Worm (Caenorhabditis elegans) whole organism, early embryonic: Measurements from ENCODE around the gene thoc-1.

Experiments used
- B0310.2 ChIP-seq: sonication (generic microtip); optimal IDR thresholded peaks from 2 replicates; lab custom pipeline; 2016; ENCODE audit warnings: mild to moderate bottlenecking, missing genetic modification characterization, missing compliant biosample characterization
- F13C5.2 ChIP-seq: sonication (generic microtip); optimal IDR thresholded peaks from 2 replicates; lab custom pipeline; 2017; ENCODE audit warnings: mild to moderate bottlenecking, missing genetic modification characterization, inconsistent platforms, missing compliant biosample characterization
- aly-1 ChIP-seq: sonication (generic microtip); optimal IDR thresholded peaks from 2 replicates; lab custom pipeline; 2016; ENCODE audit warnings: missing genetic modification characterization, missing compliant biosample characterization
- ama-1 ChIP-seq: fragments of 150-350 bp; optimal IDR thresholded peaks from 2 replicates; lab custom pipeline; 2014
- ceh-13 ChIP-seq: fragments of 200-800 bp; sonication (Bioruptor generic); optimal IDR thresholded peaks from 2 replicates; lab custom pipeline; 2018; ENCODE audit warnings: mild to moderate bottlenecking, missing genetic modification characterization, missing compliant biosample characterization
- ceh-36 ChIP-seq: sonication (generic microtip); optimal IDR thresholded peaks from 2 replicates; lab custom pipeline; 2016; ENCODE audit warnings: missing genetic modification characterization, inconsistent platforms, missing compliant biosample characterization
- ets-7 ChIP-seq: sonication (generic microtip); optimal IDR thresholded peaks from 2 replicates; lab custom pipeline; 2016; ENCODE audit warnings: missing genotype, missing genetic modification characterization, missing compliant biosample characterization
- flt-1 ChIP-seq: fragments of 200-800 bp; sonication (Bioruptor generic); IDR thresholded peaks from 2 replicates; pipeline ENCODE4 v1.3.6; 2022; ENCODE audit warnings: missing genetic modification characterization, missing compliant biosample characterization
- hmbx-1 ChIP-seq: sonication (generic microtip); optimal IDR thresholded peaks from 2 replicates; lab custom pipeline; 2016; ENCODE audit warnings: mild to moderate bottlenecking, missing genetic modification characterization, missing compliant biosample characterization
- hmg-4 ChIP-seq: fragments of 200-800 bp; sonication (Bioruptor generic); optimal IDR thresholded peaks from 2 replicates; lab custom pipeline; 2018; ENCODE audit warnings: mild to moderate bottlenecking, missing genetic modification characterization, missing compliant biosample characterization
- hnd-1 ChIP-seq: sonication (generic microtip); optimal IDR thresholded peaks from 2 replicates; lab custom pipeline; 2016; ENCODE audit warnings: missing genetic modification characterization, missing compliant biosample characterization
- pes-1 ChIP-seq: fragments of 200-800 bp; sonication (Bioruptor generic); IDR thresholded peaks from 2 replicates; pipeline ENCODE4 v1.3.6; 2022; ENCODE audit warnings: missing genetic modification reagents, missing genetic modification characterization, missing compliant biosample characterization
- scrt-1 ChIP-seq: fragments of 200-800 bp; sonication (Bioruptor generic); IDR thresholded peaks from 2 replicates; pipeline ENCODE4 v1.3.6; 2022; ENCODE audit warnings: missing genetic modification characterization, missing compliant biosample characterization
- sea-1 ChIP-seq: fragments of 200-800 bp; sonication (Bioruptor generic); conservative IDR thresholded peaks from 2 replicates; pipeline ENCODE4 v1.3.6; 2022; ENCODE audit warnings: missing genetic modification characterization, missing compliant biosample characterization
- tbx-11 ChIP-seq: fragments of 200-800 bp; sonication (Bioruptor generic); IDR thresholded peaks from 2 replicates; pipeline ENCODE4 v1.3.6; 2022; ENCODE audit warnings: missing genetic modification characterization, missing compliant biosample characterization
- tbx-37 ChIP-seq: fragments of 200-800 bp; sonication (Bioruptor generic); conservative IDR thresholded peaks from 2 replicates; pipeline ENCODE4 v1.3.6; 2022; ENCODE audit warnings: missing genetic modification reagents, missing genetic modification characterization, missing compliant biosample characterization
- tra-4 ChIP-seq: sonication (generic microtip); optimal IDR thresholded peaks from 2 replicates; lab custom pipeline; 2017; ENCODE audit warnings: missing genetic modification characterization, missing compliant biosample characterization

thoc-1 gene

DNA sequence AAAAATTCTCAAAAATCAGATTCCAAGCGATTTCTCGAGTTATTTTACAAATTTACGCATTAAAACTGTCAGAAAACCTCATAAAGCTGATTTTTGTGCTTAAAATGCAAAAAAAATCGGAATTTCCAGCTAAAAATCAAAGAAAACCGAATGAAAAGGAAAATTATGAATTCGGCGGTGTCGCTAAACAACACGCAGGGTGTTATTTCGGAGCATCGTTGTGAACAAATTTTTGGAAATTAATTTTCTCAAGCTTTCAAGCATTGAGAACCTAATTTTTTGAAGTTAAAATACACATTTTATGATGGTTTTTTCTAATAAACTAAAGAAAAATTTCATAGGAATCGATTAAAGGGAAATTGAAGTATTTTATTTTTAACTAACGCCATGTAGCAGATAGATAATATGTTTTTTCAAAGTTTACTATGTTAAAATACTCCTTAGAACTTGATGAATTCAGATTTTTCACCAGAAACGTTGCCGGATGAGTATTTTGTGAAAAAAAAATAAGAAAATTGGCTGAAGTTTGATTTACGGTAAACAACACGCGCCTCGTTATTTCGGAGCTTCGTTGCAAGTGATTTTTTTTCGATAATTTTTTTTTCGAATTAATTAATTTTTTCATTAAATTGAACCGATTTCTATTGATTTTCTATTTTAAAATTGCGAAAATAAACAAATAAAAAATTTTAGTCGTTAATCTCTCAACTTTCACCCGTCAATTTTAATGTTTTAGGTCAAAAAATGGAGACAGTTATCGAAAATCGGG lies at the start of gene thoc-1:
Gene thoc-1, plus strand, starts transcription at position 737 of the 769 bp plus-strand sequence.
- TF ChIP-seq ets-7, result no peak
- no peak for TF ChIP-seq B0310.2 (tag; lab: Kevin White, UChicago)
- TF ChIP-seq aly-1 (tag; lab: Kevin White, UChicago), result no peak
- TF ChIP-seq F13C5.2 (tag; lab: Kevin White, UChicago), result no peak
- no peak for TF ChIP-seq hnd-1 (tag; lab: Kevin White, UChicago)

- TF ChIP-seq hmg-4, result no peak
- no peak for TF ChIP-seq sea-1 (GFP tag; lab: Robert Waterston, UW)
- no peak for TF ChIP-seq ceh-36
- TF ChIP-seq ceh-13 (GFP tag; lab: Kevin White, UChicago), result no peak
- TF ChIP-seq B0310.2 (tag; lab: Kevin White, UChicago), result no peak
- no peak for TF ChIP-seq ama-1 (lab: Kevin White, UChicago)
- no peak for TF ChIP-seq tra-4
- TF ChIP-seq hmbx-1 (tag; lab: Kevin White, UChicago), result no peak
- no peak for TF ChIP-seq pes-1 (GFP tag; lab: Robert Waterston, UW)
- no peak for TF ChIP-seq hnd-1 (tag; lab: Kevin White, UChicago)
- TF ChIP-seq tbx-37 (GFP tag; lab: Robert Waterston, UW), result no peak
- no peak for TF ChIP-seq flt-1 (GFP tag; lab: Robert Waterston, UW)
- no peak for TF ChIP-seq tbx-11
- TF ChIP-seq F13C5.2 (tag; lab: Kevin White, UChicago), result no peak
- no peak for TF ChIP-seq ets-7
- no peak for TF ChIP-seq scrt-1 (GFP tag; lab: Robert Waterston, UW)
- no peak for TF ChIP-seq aly-1 (tag; lab: Kevin White, UChicago)
These were observed 43.5 kb upstream of the thoc-1 start, which contains the start of gene sdz-24 for ce11 chrII:658369-658768. Gene sdz-24 (plus strand): TSS chrII:658669.

DNA sequence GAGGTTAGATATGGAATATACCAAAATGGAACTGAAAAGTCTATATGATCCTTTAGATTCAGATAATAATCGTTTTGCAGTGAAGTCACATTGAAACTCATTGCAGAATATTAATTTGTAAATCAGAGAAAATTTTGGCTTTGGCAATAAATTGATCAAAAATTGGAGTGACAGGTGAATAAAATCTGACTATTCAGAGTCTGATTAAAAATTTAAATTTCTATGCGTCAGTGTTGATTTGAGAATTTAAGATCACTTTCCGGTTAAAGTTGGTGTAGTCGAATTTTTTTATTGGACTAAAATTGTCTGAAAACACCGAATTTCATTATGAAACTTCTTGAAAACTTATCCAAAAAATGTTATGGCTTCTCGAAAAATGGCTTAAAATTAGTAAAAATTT lies 40.2 kb upstream of the thoc-1 start, which contains the start of gene sri-45:
Gene sri-45, minus strand, starts transcription at position 101 of the 400 bp plus-strand sequence.
- TF ChIP-seq tbx-37 (GFP tag; lab: Robert Waterston, UW), result no peak
- no peak for TF ChIP-seq flt-1 (GFP tag; lab: Robert Waterston, UW)
- TF ChIP-seq ceh-36, result no peak
- no peak for TF ChIP-seq tra-4
- TF ChIP-seq ama-1 (lab: Kevin White, UChicago), result no peak
- no peak for TF ChIP-seq scrt-1 (GFP tag; lab: Robert Waterston, UW)
- TF ChIP-seq hmg-4, result no peak
- TF ChIP-seq F13C5.2 (tag; lab: Kevin White, UChicago), result no peak
- no peak for TF ChIP-seq hmbx-1 (tag; lab: Kevin White, UChicago)
- TF ChIP-seq B0310.2 (tag; lab: Kevin White, UChicago), result no peak
- no peak for TF ChIP-seq ets-7

ce11 chrII:667864-668263 lies 34.0 kb upstream of the thoc-1 start:
- TF ChIP-seq tbx-37 (GFP tag; lab: Robert Waterston, UW) (no peak), ama-1 (lab: Kevin White, UChicago) (no peak)

ce11 chrII:671025-671424 lies 30.9 kb upstream of the thoc-1 start, which contains the start of gene sri-46:
Gene sri-46 (minus strand): TSS chrII:671125.
- TF ChIP-seq F13C5.2 (tag; lab: Kevin White, UChicago), result no peak
- TF ChIP-seq ets-7, result no peak
- no peak for TF ChIP-seq scrt-1 (GFP tag; lab: Robert Waterston, UW)
- TF ChIP-seq pes-1 (GFP tag; lab: Robert Waterston, UW), result no peak
- no peak for TF ChIP-seq hnd-1 (tag; lab: Kevin White, UChicago)
- TF ChIP-seq hmg-4, result no peak
- no peak for TF ChIP-seq tbx-11
- TF ChIP-seq hmbx-1 (tag; lab: Kevin White, UChicago), result no peak
- TF ChIP-seq ama-1 (lab: Kevin White, UChicago), result no peak
- TF ChIP-seq flt-1 (GFP tag; lab: Robert Waterston, UW), result no peak
- no peak for TF ChIP-seq sea-1 (GFP tag; lab: Robert Waterston, UW)
- no peak for TF ChIP-seq B0310.2 (tag; lab: Kevin White, UChicago)
- no peak for TF ChIP-seq aly-1 (tag; lab: Kevin White, UChicago)
- no peak for TF ChIP-seq tra-4

DNA sequence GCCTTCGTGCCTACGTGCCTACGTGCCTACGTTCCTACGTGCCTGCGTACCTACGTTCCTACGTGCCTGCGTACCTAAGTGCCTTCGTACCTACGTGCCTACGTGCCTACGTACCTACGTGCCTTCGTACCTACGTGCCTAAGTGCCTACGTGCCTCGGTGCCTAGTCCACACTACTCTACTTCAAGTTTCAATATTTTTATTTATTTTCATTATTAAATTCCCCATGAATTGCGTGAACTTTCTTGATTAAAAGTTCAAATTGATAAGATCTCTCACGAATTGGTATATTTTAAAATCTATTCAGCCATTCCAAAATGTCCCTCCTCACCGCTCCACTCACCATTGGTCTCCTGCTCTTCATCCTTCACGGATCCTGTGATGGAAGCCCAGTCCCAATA lies 27.8 kb upstream of the thoc-1 start, which contains the start of gene Y39F10C.3:
Gene Y39F10C.3, plus strand, starts transcription at position 301 of the 400 bp plus-strand sequence.
- TF ChIP-seq ceh-36, result no peak
- TF ChIP-seq pes-1 (GFP tag; lab: Robert Waterston, UW), result no peak
- TF ChIP-seq F13C5.2 (tag; lab: Kevin White, UChicago), result no peak
- no peak for TF ChIP-seq hmg-4
- TF ChIP-seq tra-4, result no peak
- no peak for TF ChIP-seq sea-1 (GFP tag; lab: Robert Waterston, UW)
- TF ChIP-seq hnd-1 (tag; lab: Kevin White, UChicago), result no peak
- no peak for TF ChIP-seq ets-7
- TF ChIP-seq tbx-37 (GFP tag; lab: Robert Waterston, UW), result no peak
- TF ChIP-seq flt-1 (GFP tag; lab: Robert Waterston, UW), result no peak
- no peak for TF ChIP-seq scrt-1 (GFP tag; lab: Robert Waterston, UW)
- no peak for TF ChIP-seq ama-1 (lab: Kevin White, UChicago)
- no peak for TF ChIP-seq B0310.2 (tag; lab: Kevin White, UChicago)

DNA sequence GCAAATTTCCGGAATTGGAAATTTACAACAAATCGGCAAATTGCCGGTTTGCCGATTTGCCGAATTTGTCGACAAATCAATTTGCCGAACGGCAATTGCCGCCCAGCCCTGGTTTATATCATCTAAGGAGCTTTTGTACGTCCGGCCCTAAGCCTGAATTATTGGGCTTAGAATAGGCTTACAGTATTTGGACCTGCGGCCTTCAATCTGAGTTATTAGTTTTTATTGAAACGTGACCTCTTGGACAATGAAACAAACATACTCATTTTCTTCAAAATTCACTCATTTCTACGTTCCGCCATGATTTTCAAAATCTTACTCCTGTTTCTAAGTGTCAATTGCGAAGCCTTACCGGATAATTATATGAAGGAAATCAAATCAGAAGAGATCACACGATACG lies 26.6 kb upstream of the thoc-1 start, which contains the start of gene Y39F10C.1:
Gene Y39F10C.1, plus strand, starts transcription at position 301 of the 400 bp plus-strand sequence.
- no peak for TF ChIP-seq tbx-11
- no peak for TF ChIP-seq tbx-37 (GFP tag; lab: Robert Waterston, UW)
- no peak for TF ChIP-seq B0310.2 (tag; lab: Kevin White, UChicago)
- no peak for TF ChIP-seq ceh-13 (GFP tag; lab: Kevin White, UChicago)
- no peak for TF ChIP-seq pes-1 (GFP tag; lab: Robert Waterston, UW)
- no peak for TF ChIP-seq flt-1 (GFP tag; lab: Robert Waterston, UW)
- TF ChIP-seq aly-1 (tag; lab: Kevin White, UChicago), result no peak
- TF ChIP-seq sea-1 (GFP tag; lab: Robert Waterston, UW), result no peak
- TF ChIP-seq F13C5.2 (tag; lab: Kevin White, UChicago), result no peak
- no peak for TF ChIP-seq ama-1 (lab: Kevin White, UChicago)
- TF ChIP-seq tra-4, result no peak
- TF ChIP-seq hmbx-1 (tag; lab: Kevin White, UChicago), result no peak
- no peak for TF ChIP-seq hnd-1 (tag; lab: Kevin White, UChicago)
- TF ChIP-seq ceh-36, result no peak
- no peak for TF ChIP-seq hmg-4
- no peak for TF ChIP-seq ets-7
- no peak for TF ChIP-seq scrt-1 (GFP tag; lab: Robert Waterston, UW)
